Fruit fly (Drosophila melanogaster) whole organism, adult: ENCODE data around the gene CG7275.

Experiments
- CG14711 ChIP-seq: fragments of 200-800 bp; sonication (Bioruptor generic); optimal IDR thresholded peaks from 2 replicates; lab custom pipeline; 2018; ENCODE audit warnings: missing biosample characterization, mild to moderate bottlenecking, missing genetic modification characterization, moderate library complexity
- CG1620 ChIP-seq: fragments of 200-800 bp; sonication (Bioruptor generic); optimal IDR thresholded peaks from 2 replicates; lab custom pipeline; 2016; ENCODE audit warnings: missing biosample characterization, missing genetic modification characterization
- Clk ChIP-seq: fragments of 200-800 bp; sonication (Bioruptor generic); optimal IDR thresholded peaks from 2 replicates; lab custom pipeline; 2017; ENCODE audit warnings: missing biosample characterization, missing genetic modification characterization
- Crg-1 ChIP-seq: fragments of 200-800 bp; sonication (Bioruptor generic); optimal IDR thresholded peaks from 2 replicates; lab custom pipeline; 2016; ENCODE audit warnings: missing biosample characterization, missing genetic modification characterization
- Hr96 ChIP-seq: fragments of 200-800 bp; sonication (Bioruptor generic); optimal IDR thresholded peaks from 2 replicates; lab custom pipeline; 2016; ENCODE audit warnings: missing biosample characterization, missing genetic modification characterization
- Mnt ChIP-seq: fragments of 200-800 bp; sonication (Bioruptor generic); optimal IDR thresholded peaks from 2 replicates; lab custom pipeline; 2016; ENCODE audit warnings: missing biosample characterization, mild to moderate bottlenecking, missing genetic modification characterization
- cnc ChIP-seq, 2 experiments: fragments of >200 bp; optimal IDR thresholded peaks; 2 replicates each; lab custom pipeline; 2017
- toe ChIP-seq: fragments of 200-800 bp; sonication (Bioruptor generic); optimal IDR thresholded peaks from 2 replicates; lab custom pipeline; 2016; ENCODE audit warnings: missing biosample characterization, missing genetic modification characterization

DNA sequence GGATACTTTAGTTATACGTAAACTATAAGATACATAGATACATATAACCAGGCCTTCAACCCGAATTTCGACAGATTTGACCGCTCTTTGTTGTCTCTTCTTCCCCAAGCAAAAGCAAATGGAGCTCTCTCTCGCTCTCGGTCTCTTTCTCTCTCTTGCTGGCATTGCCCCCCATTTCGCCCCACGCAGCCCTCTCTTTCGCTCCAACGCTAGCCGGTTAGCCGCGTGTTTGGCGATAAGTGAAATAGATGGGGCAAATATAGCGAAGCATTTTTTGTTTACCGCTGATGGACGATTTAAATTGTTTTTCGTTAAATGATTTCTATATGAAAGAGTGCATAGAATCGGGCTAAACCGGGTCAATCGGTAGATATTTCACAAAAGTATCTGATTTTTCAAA is 15.6 kb downstream of the CG7275 start:
- TF ChIP-seq CG14711 (tag; lab: Kevin White, UChicago) (no peak), Mnt (GFP tag; lab: Kevin White, UChicago) (peak; percentile 98), CG1620 (GFP tag; lab: Kevin White, UChicago) (no peak), Hr96 (no peak), cnc (optimal IDR thresholded peaks at IDR 0.05; lab: Kevin White, UChicago) (no peak), Crg-1 (GFP tag; lab: Kevin White, UChicago) (no peak), Clk (GFP tag; lab: Kevin White, UChicago) (no peak), toe (GFP tag; lab: Kevin White, UChicago) (no peak)
